Worm (Caenorhabditis elegans) whole organism, mixed stage, embryonic: ENCODE data around the gene F42E11.3.

Source experiments
- snpc-4 ChIP-seq: fragments of 150-350 bp; optimal IDR thresholded peaks from 2 replicates; lab custom pipeline; 2014; ENCODE audit warnings: missing biosample characterization, missing genetic modification characterization
- unc-62 ChIP-seq: fragments of 150-350 bp; optimal IDR thresholded peaks from 2 replicates; lab custom pipeline; 2014; ENCODE audit warnings: missing biosample characterization, missing genetic modification reagents, missing genetic modification characterization

ce11 chrX:11337095-11337494 lies 38.3 kb downstream of the F42E11.3 start:
- TF ChIP-seq unc-62, result no peak
- TF ChIP-seq snpc-4 (tag; lab: Kevin White, UChicago), result no peak
